Fruit fly (Drosophila melanogaster): Measurements from ENCODE around the gene Cad86C.

The Cad86C gene

dm6 chr3R:10832526-10833165, 5.8 kb downstream of the Cad86C start (continued):
- no peak for TF ChIP-seq Fer1 (GFP tag; optimal IDR thresholded peaks at IDR 0.05)
- peak; percentile 8 for TF ChIP-seq CG17359 (tag; optimal IDR thresholded peaks at IDR 0.05)
- no peak for TF ChIP-seq emc (GFP tag; optimal IDR thresholded peaks at IDR 0.05)
- peak; percentile 7 for TF ChIP-seq nmo (GFP tag; optimal IDR thresholded peaks at IDR 0.05)
- no peak for TF ChIP-seq cas (GFP tag; IDR thresholded peaks at IDR 0.05)
- TF ChIP-seq Hr51 (GFP tag; optimal IDR thresholded peaks at IDR 0.05): no peak
- no peak for TF ChIP-seq pros (GFP tag; optimal IDR thresholded peaks at IDR 0.05)
- 0 out of 3 replicates have a peak, but pooled peaks have one; percentile 40 for TF ChIP-seq dysf (GFP tag; IDR thresholded peaks at IDR 0.05)
- TF ChIP-seq ara (GFP tag; IDR thresholded peaks at IDR 0.05): peak; percentile 38; the same call in 1 of the 2 replicates
- no peak for TF ChIP-seq MTF-1 (GFP tag; optimal IDR thresholded peaks at IDR 0.05; ENCODE audit: borderline replicate concordance)
- no peak for TF ChIP-seq CG13287 (GFP tag; IDR thresholded peaks at IDR 0.05; ENCODE audit: partially characterized antibody)
- peak; percentile 45 for TF ChIP-seq sens (GFP tag)
- TF ChIP-seq lbe (GFP tag; optimal IDR thresholded peaks at IDR 0.05): no peak
- TF ChIP-seq fd102C (GFP tag; optimal IDR thresholded peaks at IDR 0.05): no peak
- TF ChIP-seq CG17612 (GFP tag; IDR thresholded peaks at IDR 0.05): no peak
- no peak for TF ChIP-seq lov (optimal IDR thresholded peaks at IDR 0.05)
- no peak for TF ChIP-seq lov (GFP tag; IDR thresholded peaks at IDR 0.05)
- TF ChIP-seq CG4854 (GFP tag; optimal IDR thresholded peaks at IDR 0.05): no peak
- TF ChIP-seq CG10979 (tag; optimal IDR thresholded peaks at IDR 0.05): peak; percentile 27
- TF ChIP-seq danr (GFP tag; IDR thresholded peaks at IDR 0.05): no peak
- peak; percentile 27 for TF ChIP-seq CG4820 (GFP tag; optimal IDR thresholded peaks at IDR 0.05)
- peak; percentile 40; the same call in 1 of the 2 replicates for TF ChIP-seq HLH3B (GFP tag; IDR thresholded peaks at IDR 0.05)
- TF ChIP-seq sim (GFP tag; IDR thresholded peaks at IDR 0.05): peak; percentile 38; the same call in 1 of the 2 replicates
- peak; percentile 35 for TF ChIP-seq phol (tag; optimal IDR thresholded peaks at IDR 0.05)
- TF ChIP-seq Dbx (GFP tag; IDR thresholded peaks at IDR 0.05): no peak
- no peak for TF ChIP-seq CG8478 (optimal IDR thresholded peaks at IDR 0.05)
- TF ChIP-seq CHES-1-like (GFP tag; optimal IDR thresholded peaks at IDR 0.05): no peak
- peak; percentile 11 for TF ChIP-seq CG18262 (tag; optimal IDR thresholded peaks at IDR 0.05)
- peak; percentile 42 for TF ChIP-seq dmrt99B (tag; optimal IDR thresholded peaks at IDR 0.05)
- TF ChIP-seq CG4424 (GFP tag; optimal IDR thresholded peaks at IDR 0.05): peak; percentile 32
- TF ChIP-seq Gsc (GFP tag; IDR thresholded peaks at IDR 0.05): peak; percentile 9; the same call in 1 of the 2 replicates

dm6 chr3R:10834893-10835292, 8.0 kb downstream of the Cad86C start:
- peak; percentile 16; the same call in 1 of the 3 replicates for TF ChIP-seq CG11093 (GFP tag; IDR thresholded peaks at IDR 0.05)
- TF ChIP-seq trh (GFP tag; optimal IDR thresholded peaks at IDR 0.05): no peak
- TF ChIP-seq sens (GFP tag): no peak
- TF ChIP-seq CG1603 (tag; optimal IDR thresholded peaks at IDR 0.05): peak; percentile 25
- TF ChIP-seq lmd (GFP tag; IDR thresholded peaks at IDR 0.05): no peak
- TF ChIP-seq CG34376 (GFP tag; optimal IDR thresholded peaks at IDR 0.05): no peak
- TF ChIP-seq Med (GFP tag): peak; percentile 28
- TF ChIP-seq exex (tag; optimal IDR thresholded peaks at IDR 0.05): no peak
- no peak for TF ChIP-seq danr (GFP tag; IDR thresholded peaks at IDR 0.05)
- no peak for TF ChIP-seq Aef1 (GFP tag; IDR thresholded peaks at IDR 0.05)
- peak; percentile 96 for TF ChIP-seq Drgx (GFP tag; IDR thresholded peaks at IDR 0.05)
- peak; percentile 97 for TF ChIP-seq corto (GFP tag; optimal IDR thresholded peaks at IDR 0.05)
- TF ChIP-seq ken (GFP tag; IDR thresholded peaks at IDR 0.05): no peak
- TF ChIP-seq prd (optimal IDR thresholded peaks at IDR 0.05): no peak
- TF ChIP-seq prd (GFP tag; IDR thresholded peaks at IDR 0.05): peak; percentile 60; the same call in 2 of the 3 replicates
- peak; percentile 91 for TF ChIP-seq nom (GFP tag; optimal IDR thresholded peaks at IDR 0.05)
- TF ChIP-seq Ravus (GFP tag; IDR thresholded peaks at IDR 0.05): no peak
- TF ChIP-seq bsh (GFP tag; optimal IDR thresholded peaks at IDR 0.05): peak in 1 of 2 experiments; percentile 93
- TF ChIP-seq wdn (GFP tag; IDR thresholded peaks at IDR 0.05): no peak
- TF ChIP-seq scrt (GFP tag; optimal IDR thresholded peaks at IDR 0.05): no peak
- TF ChIP-seq Ets65A (GFP tag): peak; percentile 19
- TF ChIP-seq BEAF-32 (GFP tag; optimal IDR thresholded peaks at IDR 0.05): no peak
- peak; percentile 96 for TF ChIP-seq lbe (GFP tag; optimal IDR thresholded peaks at IDR 0.05)
- TF ChIP-seq da (GFP tag; optimal IDR thresholded peaks at IDR 0.05): no peak
